Worm (Caenorhabditis elegans): ENCODE measurements around the gene C05B5.16.

The C05B5.16 gene

DNA sequence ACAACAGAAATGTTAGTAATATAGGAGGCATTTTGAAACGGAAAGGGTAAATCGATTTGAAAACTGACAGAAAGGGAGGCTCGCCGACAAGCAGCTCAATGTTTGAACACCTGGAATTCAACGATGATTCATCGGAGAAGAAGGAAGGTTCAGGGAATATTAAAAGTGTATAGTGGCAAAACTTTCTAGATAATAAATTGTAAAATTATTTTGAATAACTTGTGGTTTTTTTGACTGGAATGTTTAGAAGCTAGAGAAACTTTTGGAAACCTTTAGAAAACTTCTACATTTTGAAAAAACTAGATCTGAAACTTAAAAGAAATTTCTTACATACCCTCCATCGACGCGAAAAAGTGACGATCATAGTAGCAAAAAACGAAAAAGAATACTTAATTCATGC lies 14.3 kb upstream of the C05B5.16 start, which contains the start of gene pqn-8:
TSS of gene pqn-8 (minus strand) at position 101 of the 400 bp plus-strand sequence.
- TF ChIP-seq him-1 (tag; optimal IDR thresholded peaks at IDR 0.05) (no peak), W03F9.2 (tag; optimal IDR thresholded peaks at IDR 0.05) (no peak), dao-5 (tag; optimal IDR thresholded peaks at IDR 0.05) (no peak)

DNA sequence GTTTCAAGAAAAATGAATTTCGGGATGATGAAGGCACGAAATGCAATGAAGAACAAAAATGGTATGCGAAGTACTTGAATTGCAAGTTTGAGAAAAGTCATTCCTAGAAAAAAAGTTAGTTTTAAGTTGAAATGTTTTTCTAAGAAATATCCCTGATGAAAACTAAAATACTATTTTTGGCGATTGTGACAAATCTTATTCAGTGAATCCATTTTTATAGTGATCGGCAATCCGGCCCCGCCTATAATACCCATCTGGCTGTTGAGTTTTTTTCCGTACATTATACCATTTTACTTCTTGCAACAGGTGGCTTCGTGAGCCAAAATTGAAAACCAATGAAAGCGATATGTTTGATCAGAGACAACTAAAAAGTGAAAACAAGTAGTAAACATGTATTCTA lies 13.0 kb upstream of the C05B5.16 start, which contains the start of gene C05B5.17:
TSS of gene C05B5.17 (minus strand) at position 101 of the 400 bp plus-strand sequence.
- no peak for TF ChIP-seq dao-5 (tag; optimal IDR thresholded peaks at IDR 0.05)
- no peak for TF ChIP-seq W03F9.2 (tag; optimal IDR thresholded peaks at IDR 0.05)
- no peak for TF ChIP-seq him-1 (tag; optimal IDR thresholded peaks at IDR 0.05)

DNA sequence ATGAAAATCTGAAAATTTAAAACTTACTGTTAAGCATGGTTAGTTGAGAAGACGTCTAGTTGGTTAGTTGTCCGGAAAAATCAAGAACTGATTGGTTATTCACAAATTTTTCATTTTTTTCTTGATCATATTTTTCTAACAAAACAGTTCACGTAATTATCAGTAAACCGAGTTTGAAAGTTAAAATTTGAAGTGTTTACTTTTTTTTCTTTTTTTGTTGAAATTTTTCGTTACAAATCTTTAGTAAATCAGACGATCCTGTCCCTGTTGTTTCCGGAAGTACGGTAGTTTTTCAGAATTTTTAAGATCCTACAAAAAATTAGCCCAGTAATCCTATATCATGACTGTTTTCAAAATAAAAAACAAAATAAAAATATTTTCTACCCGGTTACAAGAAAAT lies 11.8 kb upstream of the C05B5.16 start, which contains the start of gene C05B5.2:
TSS of gene C05B5.2 (minus strand) at position 101 of the 400 bp plus-strand sequence.
- TF ChIP-seq W03F9.2 (tag; optimal IDR thresholded peaks at IDR 0.05) = no peak
- TF ChIP-seq him-1 (tag; optimal IDR thresholded peaks at IDR 0.05) = no peak
- TF ChIP-seq dao-5 (tag; optimal IDR thresholded peaks at IDR 0.05) = no peak

DNA sequence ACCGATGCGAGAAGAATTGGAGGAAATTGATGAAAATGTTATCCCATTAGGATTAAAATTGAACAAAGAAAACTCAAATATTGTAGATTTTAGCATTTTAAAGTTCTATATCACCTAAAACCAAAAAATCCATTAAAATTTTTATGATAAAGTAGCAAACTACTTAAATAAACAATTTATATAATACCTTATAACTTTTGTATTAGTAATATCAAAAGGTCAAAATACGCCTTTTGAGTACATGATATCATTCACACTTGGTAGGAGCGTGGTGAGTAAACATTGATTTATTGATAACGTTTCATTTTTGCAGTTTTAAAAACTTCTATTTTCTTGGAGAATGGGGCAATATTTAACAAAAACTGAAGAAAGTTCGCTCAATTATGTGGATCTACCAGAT lies 11.2 kb upstream of the C05B5.16 start, which contains the start of gene C05B5.5:
TSS of gene C05B5.5 (plus strand) at position 301 of the 400 bp plus-strand sequence.
- no peak for TF ChIP-seq him-1 (tag; optimal IDR thresholded peaks at IDR 0.05)

DNA sequence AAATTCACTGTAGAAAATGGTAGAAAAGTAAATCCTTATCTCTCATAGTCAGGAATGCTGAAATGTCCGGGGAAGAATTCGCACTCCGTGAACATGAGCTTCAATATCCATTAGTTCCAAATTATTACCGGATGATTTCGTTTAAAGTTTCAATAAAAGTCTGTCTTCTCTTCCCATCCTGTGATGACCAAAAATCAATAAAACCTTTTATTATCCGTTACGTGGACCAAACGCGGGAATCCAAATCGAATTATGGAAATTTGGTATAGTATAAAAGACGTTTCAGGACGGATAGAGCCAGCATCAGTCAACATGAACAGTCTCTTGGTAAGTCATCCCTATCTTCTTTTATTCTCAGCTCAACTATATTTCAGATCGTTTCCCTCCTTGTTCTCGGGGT lies 8.0 kb upstream of the C05B5.16 start, which contains the start of gene C05B5.11:
TSS of gene C05B5.11 (plus strand) at position 301 of the 400 bp plus-strand sequence.
- TF ChIP-seq dao-5 (tag; optimal IDR thresholded peaks at IDR 0.05) = no peak
- no peak for TF ChIP-seq him-1 (tag; optimal IDR thresholded peaks at IDR 0.05)
- no peak for TF ChIP-seq W03F9.2 (tag; optimal IDR thresholded peaks at IDR 0.05)

DNA sequence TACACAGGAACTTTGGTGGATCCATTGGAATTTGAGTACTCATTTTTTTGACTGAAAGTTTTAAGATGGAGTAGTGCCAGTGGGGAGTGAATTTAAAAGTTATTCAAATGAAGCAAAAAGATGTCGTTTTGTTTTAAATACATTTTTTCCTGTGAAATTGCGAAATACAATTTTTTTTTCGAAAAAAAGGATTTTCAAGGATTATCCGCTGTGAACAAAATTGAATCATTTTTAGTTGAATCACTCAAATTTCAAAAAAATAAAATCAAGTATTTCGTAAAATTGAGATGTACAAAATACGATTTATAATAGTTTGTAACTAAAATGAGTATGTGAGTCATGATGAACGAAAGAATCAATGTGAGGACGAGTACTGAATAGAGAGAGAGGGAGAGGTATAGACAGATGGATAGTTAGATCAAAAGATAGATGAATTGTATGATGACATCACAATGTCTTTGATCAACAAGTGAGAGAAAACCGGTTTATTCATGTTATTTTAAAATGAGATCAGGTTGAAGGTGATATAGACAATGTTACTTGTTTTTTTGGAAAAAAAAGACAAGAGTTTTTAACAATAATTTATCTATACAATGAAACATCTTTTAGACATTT lies 5.4 kb upstream of the C05B5.16 start, which contains the start of gene C05B5.8:
TSS of gene C05B5.8 (minus strand) at position 51 of the 615 bp plus-strand sequence.
- TF ChIP-seq W03F9.2 (tag; optimal IDR thresholded peaks at IDR 0.05) (no peak), dao-5 (tag; optimal IDR thresholded peaks at IDR 0.05) (no peak), him-1 (tag; optimal IDR thresholded peaks at IDR 0.05) (no peak)

DNA sequence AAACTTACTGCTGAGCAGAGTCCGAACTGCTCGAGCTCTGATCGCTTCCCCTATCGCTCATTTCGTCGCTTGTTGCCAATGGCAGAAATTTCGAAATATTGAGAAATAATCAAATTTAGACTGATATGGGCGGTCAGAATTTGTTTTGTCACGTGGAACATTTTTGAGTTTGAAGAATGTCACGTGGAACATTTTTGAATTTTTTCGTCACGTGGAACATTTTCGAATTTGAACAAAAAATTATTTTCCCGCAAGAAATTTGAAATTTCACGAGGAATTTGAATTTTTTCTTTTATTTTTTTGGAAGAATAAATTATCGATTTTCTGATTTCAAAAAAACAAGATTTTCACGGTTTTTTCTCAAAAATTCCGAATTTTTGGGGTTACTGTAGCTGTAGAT lies 2.1 kb upstream of the C05B5.16 start, which contains the start of gene fbxa-155:
TSS of gene fbxa-155 (minus strand) at position 101 of the 400 bp plus-strand sequence.
- TF ChIP-seq dao-5 (tag; optimal IDR thresholded peaks at IDR 0.05) (no peak), W03F9.2 (tag; optimal IDR thresholded peaks at IDR 0.05) (no peak)

DNA sequence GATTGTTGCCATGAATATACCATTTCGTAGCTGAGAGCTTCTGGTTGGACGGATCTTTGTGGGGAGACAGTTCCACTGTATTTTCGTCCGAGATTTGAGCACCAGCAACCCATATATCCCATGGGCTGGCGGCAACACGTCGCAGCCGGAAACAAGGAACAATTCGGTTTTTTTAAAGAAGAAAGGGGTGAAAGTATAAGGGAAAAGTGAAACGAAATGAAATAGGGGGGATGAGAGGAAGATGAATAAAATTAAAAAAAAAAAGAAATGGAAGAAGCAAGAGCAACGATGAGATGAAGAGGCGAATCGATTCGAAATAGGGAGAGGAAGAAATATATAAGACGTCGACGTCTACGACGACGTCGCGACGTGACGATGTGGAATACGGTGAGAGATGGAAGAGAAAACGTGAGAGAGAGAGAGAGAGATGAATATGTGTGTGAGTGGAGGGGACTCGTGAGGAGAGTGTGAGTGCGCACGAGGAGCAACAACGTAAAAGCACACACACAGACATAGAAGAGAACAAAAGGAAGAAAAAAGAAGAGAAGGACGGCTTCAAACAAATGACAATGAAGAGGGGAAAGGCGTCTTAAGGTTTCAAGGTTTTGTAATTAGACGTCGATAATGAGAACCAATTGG lies 4.3 kb downstream of the C05B5.16 start, which contains the start of gene rgs-1:
TSS of gene rgs-1 (minus strand) at position 146 of the 639 bp plus-strand sequence.
- TF ChIP-seq him-1 (tag; optimal IDR thresholded peaks at IDR 0.05) (peak; percentile 68), W03F9.2 (tag; optimal IDR thresholded peaks at IDR 0.05) (peak; percentile 82), dao-5 (tag; optimal IDR thresholded peaks at IDR 0.05) (no peak)

DNA sequence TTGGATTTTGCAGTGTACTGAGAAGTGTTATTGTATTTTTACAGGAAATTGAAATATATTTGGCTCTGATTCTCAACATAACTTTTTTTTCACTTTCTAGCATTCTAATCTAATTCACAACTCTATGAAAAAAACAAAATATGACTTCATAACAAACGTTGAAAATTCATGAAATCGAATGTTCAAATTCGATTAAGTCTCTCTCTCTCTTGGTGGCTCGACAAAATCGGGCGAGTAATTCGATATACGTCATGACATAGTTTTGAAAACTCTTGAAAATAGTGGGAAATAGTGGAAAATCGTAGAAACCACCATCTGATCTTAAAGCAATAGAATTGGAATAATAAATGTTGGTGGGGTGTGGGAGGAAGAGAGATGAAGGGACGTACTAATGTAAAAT lies 5.8 kb downstream of the C05B5.16 start:
- TF ChIP-seq dao-5 (tag; optimal IDR thresholded peaks at IDR 0.05) (no peak), W03F9.2 (tag; optimal IDR thresholded peaks at IDR 0.05) (no peak), him-1 (tag; optimal IDR thresholded peaks at IDR 0.05) (no peak)

DNA sequence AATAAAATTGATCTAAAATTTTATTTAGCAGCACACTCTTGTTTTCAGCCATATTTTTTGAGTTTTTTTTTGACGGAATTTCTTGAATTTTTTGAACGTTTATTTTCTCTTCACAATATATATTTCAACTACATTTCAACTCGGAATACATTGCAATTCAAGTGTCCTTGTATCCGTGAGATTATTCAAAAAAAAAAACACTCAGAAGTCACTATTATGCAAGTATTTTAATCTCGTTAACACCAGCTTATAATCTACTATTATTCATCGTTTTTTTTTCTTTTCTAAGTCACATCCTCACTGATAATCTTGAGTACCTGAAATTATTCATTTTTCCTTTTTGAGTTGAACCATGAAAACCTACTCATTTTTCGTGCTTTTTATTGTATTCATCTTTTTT lies 11.2 kb downstream of the C05B5.16 start, which contains the start of gene ins-21:
TSS of gene ins-21 (plus strand) at position 301 of the 400 bp plus-strand sequence.
- no peak for TF ChIP-seq dao-5 (tag; optimal IDR thresholded peaks at IDR 0.05)
- no peak for TF ChIP-seq him-1 (tag; optimal IDR thresholded peaks at IDR 0.05)
- TF ChIP-seq W03F9.2 (tag; optimal IDR thresholded peaks at IDR 0.05) = no peak

DNA sequence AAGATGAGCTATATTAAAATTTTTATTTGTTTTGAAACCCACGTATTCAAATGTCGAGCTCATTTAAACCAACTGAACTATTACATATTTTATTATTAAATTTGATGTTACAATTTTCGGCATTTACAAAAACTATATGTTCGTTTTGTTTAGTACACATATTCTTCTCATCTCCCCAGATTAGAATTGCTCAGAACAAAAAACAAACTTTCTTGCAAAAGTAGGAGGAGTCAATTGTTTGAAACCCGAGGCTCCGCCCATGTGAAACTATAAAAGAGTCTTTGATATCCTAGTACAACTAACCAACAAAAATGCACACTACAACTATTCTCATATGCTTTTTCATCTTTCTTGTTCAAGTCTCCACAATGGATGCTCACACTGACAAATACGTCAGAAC lies 13.8 kb downstream of the C05B5.16 start, which contains the start of gene ins-22:
TSS of gene ins-22 (plus strand) at position 301 of the 400 bp plus-strand sequence.
- no peak for TF ChIP-seq W03F9.2 (tag; optimal IDR thresholded peaks at IDR 0.05)
- no peak for TF ChIP-seq him-1 (tag; optimal IDR thresholded peaks at IDR 0.05)
- TF ChIP-seq dao-5 (tag; optimal IDR thresholded peaks at IDR 0.05) = no peak

DNA sequence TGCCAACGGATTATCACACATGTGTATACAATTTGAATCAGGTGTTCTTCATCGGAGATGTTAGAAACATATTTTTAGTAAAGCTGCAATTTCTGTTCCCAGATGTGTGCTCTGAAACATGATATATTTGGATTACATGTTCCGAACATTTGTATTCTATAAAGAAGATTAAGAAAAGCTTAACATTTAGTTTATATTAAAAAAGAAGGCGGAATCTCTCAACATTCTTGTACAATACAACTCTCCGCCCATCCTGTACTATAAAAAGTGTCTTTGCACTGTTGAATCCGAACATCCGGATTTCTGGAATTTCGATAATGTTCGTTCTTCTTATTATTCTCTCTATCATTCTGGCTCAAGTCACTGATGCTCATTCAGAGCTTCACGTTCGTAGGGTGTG lies 15.7 kb downstream of the C05B5.16 start, which contains the start of gene ins-23:
TSS of gene ins-23 (plus strand) at position 301 of the 400 bp plus-strand sequence.
- TF ChIP-seq him-1 (tag; optimal IDR thresholded peaks at IDR 0.05) = no peak
- no peak for TF ChIP-seq dao-5 (tag; optimal IDR thresholded peaks at IDR 0.05)
- TF ChIP-seq W03F9.2 (tag; optimal IDR thresholded peaks at IDR 0.05) = no peak

DNA sequence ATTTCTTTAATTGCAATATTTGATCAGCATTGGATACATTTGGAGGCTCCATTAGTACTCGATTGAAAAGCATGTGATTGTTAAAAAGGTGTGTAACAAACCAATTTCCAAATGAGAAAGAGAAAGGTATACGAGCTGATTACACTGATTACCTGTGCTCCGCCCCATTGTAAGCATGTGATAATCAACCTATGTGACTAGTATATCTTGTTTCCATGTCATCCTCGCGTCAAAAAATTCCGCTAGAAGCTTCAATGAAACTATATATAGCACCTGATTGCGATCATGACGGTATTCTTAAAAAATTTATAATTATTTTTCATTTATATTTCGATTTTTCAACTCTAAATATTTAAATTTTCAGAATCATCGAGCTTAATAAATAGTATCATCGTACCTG lies 18.3 kb downstream of the C05B5.16 start, which contains the start of gene M04D8.4:
TSS of gene M04D8.4 (minus strand) at position 101 of the 400 bp plus-strand sequence.
- TF ChIP-seq dao-5 (tag; optimal IDR thresholded peaks at IDR 0.05) (no peak), him-1 (tag; optimal IDR thresholded peaks at IDR 0.05) (no peak), W03F9.2 (tag; optimal IDR thresholded peaks at IDR 0.05) (no peak)

DNA sequence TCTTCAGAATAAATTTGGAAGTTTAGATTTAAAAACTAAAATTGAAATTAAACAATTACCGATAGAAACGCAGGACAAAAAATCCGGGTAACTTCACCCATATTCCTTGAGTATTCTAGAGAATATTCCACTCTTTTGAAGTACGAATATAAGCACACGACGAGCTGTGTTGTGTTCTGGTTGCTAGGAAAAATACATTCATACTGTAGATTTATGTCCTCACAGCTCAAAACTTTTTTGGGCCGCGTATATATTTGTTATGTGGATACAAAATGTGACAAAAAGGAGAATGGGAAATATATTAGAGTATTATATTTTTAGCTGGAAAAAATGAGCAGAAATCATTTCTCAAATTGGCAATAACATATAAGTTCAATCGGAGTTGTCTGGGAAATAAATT lies 21.0 kb downstream of the C05B5.16 start, which contains the start of gene M04D8.5:
TSS of gene M04D8.5 (minus strand) at position 101 of the 400 bp plus-strand sequence.
- TF ChIP-seq dao-5 (tag; optimal IDR thresholded peaks at IDR 0.05) (no peak), W03F9.2 (tag; optimal IDR thresholded peaks at IDR 0.05) (no peak)

Measured in whole organism, L4/young adult.